Worm (Caenorhabditis elegans) whole organism, late embryonic: ENCODE data around the gene nhr-15.

ENCODE experiments used
- K02D7.2 ChIP-seq: sonication (generic microtip); optimal IDR thresholded peaks from 2 replicates; lab custom pipeline; 2017; ENCODE audit warnings: mild to moderate bottlenecking, missing genetic modification characterization, missing compliant biosample characterization
- Y22D7AL.16 ChIP-seq: sonication (generic microtip); optimal IDR thresholded peaks from 2 replicates; lab custom pipeline; 2016; ENCODE audit warnings: missing genetic modification characterization, missing compliant biosample characterization
- ama-1 ChIP-seq: fragments of 150-350 bp; optimal IDR thresholded peaks from 2 replicates; lab custom pipeline; 2014
- elt-2 ChIP-seq: sonication (generic microtip); optimal IDR thresholded peaks from 2 replicates; lab custom pipeline; 2016; ENCODE audit warnings: missing genetic modification reagents, missing genetic modification characterization, missing compliant biosample characterization
- hlh-6 ChIP-seq: sonication (generic microtip); optimal IDR thresholded peaks from 2 replicates; lab custom pipeline; 2016; ENCODE audit warnings: missing genotype, missing genetic modification characterization, missing compliant biosample characterization
- pag-3 ChIP-seq: sonication (generic microtip); optimal IDR thresholded peaks from 2 replicates; lab custom pipeline; 2016; ENCODE audit warnings: missing compliant biosample characterization, missing genetic modification characterization, borderline replicate concordance
- pat-9 ChIP-seq: fragments of 200-800 bp; sonication (Bioruptor generic); optimal IDR thresholded peaks from 2 replicates; lab custom pipeline; 2018; ENCODE audit warnings: mild to moderate bottlenecking, missing genetic modification characterization, moderate library complexity, missing compliant biosample characterization
- rnt-1 ChIP-seq: sonication (generic microtip); optimal IDR thresholded peaks from 2 replicates; lab custom pipeline; 2016; ENCODE audit warnings: missing genetic modification characterization, missing compliant biosample characterization

- no peak for TF ChIP-seq Y22D7AL.16
- no peak for TF ChIP-seq rnt-1
- TF ChIP-seq pag-3: no peak
- no peak for TF ChIP-seq ama-1 (lab: Kevin White, UChicago)
- TF ChIP-seq pat-9: no peak
- TF ChIP-seq K02D7.2 (tag; lab: Kevin White, UChicago): no peak
- no peak for TF ChIP-seq elt-2 (tag; lab: Kevin White, UChicago)
- no peak for TF ChIP-seq hlh-6
Measured at ce11 chrV:358473-358872, 46.0 kb downstream of the nhr-15 start.
